Fruit fly (Drosophila melanogaster) whole organism, embryonic: ENCODE data around the gene Sfp65A.
A peak's percentile ranks its signal among the peaks of the same experiment; 100 is the strongest.

Source experiments
- Atf-2 ChIP-seq: fragments of 200-800 bp; sonication (Bioruptor generic); optimal IDR thresholded peaks from 2 replicates; lab custom pipeline; 2016; ENCODE audit warnings: missing biosample characterization, missing genetic modification characterization
- Awh ChIP-seq: fragments of 200-800 bp; sonication (Bioruptor generic); IDR thresholded peaks from 2 replicates; pipeline ENCODE4, ENCODE4 v1.3.6; 2022; ENCODE audit warnings: missing biosample characterization, missing genetic modification characterization
- CG11560 ChIP-seq: fragments of 200-800 bp; sonication (Bioruptor generic); IDR thresholded peaks from 3 replicates; pipeline ENCODE4 v1.3.6; 2022; ENCODE audit warnings: missing biosample characterization, missing genetic modification characterization
- CG12299 ChIP-seq: fragments of 200-800 bp; sonication (Bioruptor generic); optimal IDR thresholded peaks from 2 replicates; lab custom pipeline; 2018; ENCODE audit warnings: missing biosample characterization, mild to moderate bottlenecking, missing genetic modification characterization
- CG12769 ChIP-seq: fragments of 200-800 bp; sonication (Bioruptor generic); optimal IDR thresholded peaks from 2 replicates; lab custom pipeline; 2019; ENCODE audit warnings: missing biosample characterization, mild to moderate bottlenecking, missing genetic modification characterization, moderate library complexity
- CG1647 ChIP-seq: fragments of 200-800 bp; sonication (Bioruptor generic); optimal IDR thresholded peaks from 3 replicates; lab custom pipeline; 2016; ENCODE audit warnings: missing biosample characterization, missing genetic modification characterization
- CG17186 ChIP-seq: fragments of 200-800 bp; sonication (Bioruptor generic); optimal IDR thresholded peaks from 3 replicates; lab custom pipeline; 2017; ENCODE audit warnings: missing biosample characterization, missing genetic modification reagents, missing genetic modification characterization
- CG1832 ChIP-seq: fragments of 200-800 bp; sonication (Bioruptor generic); optimal IDR thresholded peaks from 2 replicates; lab custom pipeline; 2017; ENCODE audit warnings: missing biosample characterization, mild to moderate bottlenecking, missing genetic modification characterization, inconsistent platforms
- CG2120 ChIP-seq: fragments of 200-800 bp; sonication (Bioruptor generic); optimal IDR thresholded peaks from 3 replicates; lab custom pipeline; 2016; ENCODE audit warnings: missing biosample characterization, missing genetic modification characterization
- CG2199 ChIP-seq: fragments of 200-800 bp; sonication (Bioruptor generic); IDR thresholded peaks from 3 replicates; pipeline ENCODE4 v1.3.6; 2022; ENCODE audit warnings: missing biosample characterization, missing genetic modification characterization
- CG2875 ChIP-seq: fragments of 200-800 bp; sonication (Bioruptor generic); optimal IDR thresholded peaks from 2 replicates; lab custom pipeline; 2017; ENCODE audit warnings: missing biosample characterization, mild to moderate bottlenecking, missing genetic modification characterization, missing genetic modification reagents
- CG31224 ChIP-seq: fragments of 200-800 bp; sonication (Bioruptor generic); IDR thresholded peaks from 2 replicates; pipeline ENCODE4 v1.3.6; 2022; ENCODE audit warnings: missing biosample characterization, missing genetic modification characterization
- CG6813 ChIP-seq: fragments of 200-800 bp; sonication (Bioruptor generic); optimal IDR thresholded peaks from 2 replicates; lab custom pipeline; 2017; ENCODE audit warnings: missing biosample characterization, missing genetic modification characterization, mild to moderate bottlenecking, moderate library complexity, missing genetic modification reagents
- CG7357 ChIP-seq: fragments of 200-800 bp; sonication (Bioruptor generic); IDR thresholded peaks from 3 replicates; pipeline ENCODE4 v1.3.6; 2022; ENCODE audit warnings: missing biosample characterization, missing genetic modification characterization
- CG8359 ChIP-seq: fragments of 200-800 bp; sonication (Bioruptor generic); optimal IDR thresholded peaks from 2 replicates; lab custom pipeline; 2017; ENCODE audit warnings: missing biosample characterization, mild to moderate bottlenecking, missing genetic modification characterization, borderline replicate concordance
- CG9932 ChIP-seq: fragments of 200-800 bp; sonication (Bioruptor generic); IDR thresholded peaks from 2 replicates; pipeline ENCODE4 v1.3.6; 2022; ENCODE audit warnings: missing biosample characterization, missing genetic modification characterization
- Dek ChIP-seq: fragments of 200-800 bp; sonication (Bioruptor generic); optimal IDR thresholded peaks from 3 replicates; lab custom pipeline; 2019; ENCODE audit warnings: missing biosample characterization, mild to moderate bottlenecking, missing genetic modification characterization, moderate library complexity
- Dip2 ChIP-seq: fragments of 200-800 bp; sonication (Bioruptor generic); IDR thresholded peaks from 2 replicates; pipeline ENCODE4 v1.3.6; 2022; ENCODE audit warnings: missing biosample characterization, missing genetic modification characterization
- Dll ChIP-seq: fragments of 200-800 bp; sonication (Bioruptor generic); IDR thresholded peaks from 4 replicates; pipeline ENCODE4 v1.3.6; 2022; ENCODE audit warnings: missing biosample characterization, missing genetic modification characterization; ENCODE audit not compliant: partially characterized antibody
- Dref ChIP-seq: fragments of 200-800 bp; sonication (Bioruptor generic); IDR thresholded peaks from 2 replicates; pipeline ENCODE4 v1.3.6; 2022; ENCODE audit warnings: missing biosample characterization, missing genetic modification characterization
- H2.0 ChIP-seq: fragments of 200-800 bp; sonication (Bioruptor generic); IDR thresholded peaks from 2 replicates; pipeline ENCODE4 v1.3.6; 2022; ENCODE audit warnings: missing biosample characterization, missing genetic modification characterization
- Hand ChIP-seq: fragments of 200-800 bp; sonication (Bioruptor generic); optimal IDR thresholded peaks from 2 replicates; lab custom pipeline; 2017; ENCODE audit warnings: mild to moderate bottlenecking, missing biosample characterization, missing genetic modification reagents, missing genetic modification characterization
- Hr78 ChIP-seq, 2 experiments: fragments of 200-800 bp in 1 of 2; fragments of >200 bp in 1 of 2; sonication (Bioruptor generic) in 1 of 2; optimal IDR thresholded peaks; 2 replicates each; lab custom pipeline; 2017 to 2019; ENCODE audit warnings: missing biosample characterization in 2 of 2, missing genetic modification characterization in 2 of 2, mild to moderate bottlenecking in 1 of 2, moderate library complexity in 1 of 2
- Mes4 ChIP-seq: fragments of 200-800 bp; sonication (Bioruptor generic); optimal IDR thresholded peaks from 2 replicates; lab custom pipeline; 2016; ENCODE audit warnings: missing biosample characterization, missing genetic modification characterization
- Poxn ChIP-seq: fragments of 200-800 bp; sonication (Bioruptor generic); IDR thresholded peaks from 2 replicates; pipeline ENCODE4 v1.3.6; 2022; ENCODE audit warnings: missing biosample characterization, missing genetic modification characterization
- Spps ChIP-seq: fragments of 200-800 bp; sonication (Bioruptor generic); optimal IDR thresholded peaks from 2 replicates; lab custom pipeline; 2018; ENCODE audit warnings: missing biosample characterization, mild to moderate bottlenecking, missing genetic modification characterization
- Usf ChIP-seq: fragments of 200-800 bp; sonication (Bioruptor generic); optimal IDR thresholded peaks from 2 replicates; lab custom pipeline; 2017; ENCODE audit warnings: missing genotype, missing biosample characterization, missing genetic modification characterization
- abd-A ChIP-seq: fragments of 200-800 bp; sonication (Bioruptor generic); optimal IDR thresholded peaks from 3 replicates; lab custom pipeline; 2019; ENCODE audit warnings: missing biosample characterization, mild to moderate bottlenecking, missing genetic modification characterization, moderate library complexity
- ase ChIP-seq: fragments of 200-800 bp; sonication (Bioruptor generic); IDR thresholded peaks from 3 replicates; pipeline ENCODE4 v1.3.6; 2022; ENCODE audit warnings: missing biosample characterization, missing genetic modification characterization
- br ChIP-seq: fragments of >200 bp; optimal IDR thresholded peaks from 2 replicates; lab custom pipeline; 2017
- cato ChIP-seq: fragments of 200-800 bp; sonication (Bioruptor generic); optimal IDR thresholded peaks from 2 replicates; lab custom pipeline; 2016; ENCODE audit warnings: missing biosample characterization, missing genetic modification characterization, borderline replicate concordance
- chm ChIP-seq: fragments of 200-800 bp; sonication (Bioruptor generic); IDR thresholded peaks from 2 replicates; pipeline ENCODE4 v1.3.6; 2022; ENCODE audit warnings: missing biosample characterization, missing genetic modification characterization
- ci ChIP-seq: fragments of 200-800 bp; sonication (Bioruptor generic); IDR thresholded peaks from 3 replicates; pipeline ENCODE4 v1.3.6; 2022; ENCODE audit warnings: missing biosample characterization, missing genetic modification characterization
- gcm ChIP-seq: fragments of 200-800 bp; sonication (Bioruptor generic); optimal IDR thresholded peaks from 2 replicates; lab custom pipeline; 2019; ENCODE audit warnings: missing biosample characterization, mild to moderate bottlenecking, missing genetic modification characterization, moderate library complexity
- her ChIP-seq: fragments of 200-800 bp; sonication (Bioruptor generic); optimal IDR thresholded peaks from 2 replicates; lab custom pipeline; 2016; ENCODE audit warnings: missing biosample characterization, missing genetic modification characterization
- kay ChIP-seq: fragments of 200-800 bp; sonication (Bioruptor generic); optimal IDR thresholded peaks from 2 replicates; lab custom pipeline; 2016; ENCODE audit warnings: missing biosample characterization, missing genetic modification characterization
- lab ChIP-seq: fragments of 200-800 bp; sonication (Bioruptor generic); optimal IDR thresholded peaks from 3 replicates; lab custom pipeline; 2017; ENCODE audit warnings: missing biosample characterization, missing genetic modification characterization, mild to moderate bottlenecking, moderate library complexity, missing genetic modification reagents
- lilli ChIP-seq: fragments of 200-800 bp; sonication (Bioruptor generic); optimal IDR thresholded peaks from 3 replicates; lab custom pipeline; 2016; ENCODE audit warnings: missing biosample characterization, missing genetic modification characterization
- oc ChIP-seq: fragments of 200-800 bp; sonication (Bioruptor generic); optimal IDR thresholded peaks from 2 replicates; lab custom pipeline; 2018; ENCODE audit warnings: missing biosample characterization, mild to moderate bottlenecking, missing genetic modification characterization, moderate library complexity
- onecut ChIP-seq: fragments of 200-800 bp; sonication (Bioruptor generic); IDR thresholded peaks from 2 replicates; pipeline ENCODE4 v1.3.6; 2022; ENCODE audit warnings: missing biosample characterization, missing genetic modification characterization
- pnt ChIP-seq: fragments of 200-800 bp; sonication (Bioruptor generic); optimal IDR thresholded peaks from 3 replicates; lab custom pipeline; 2016; ENCODE audit warnings: missing biosample characterization, missing genetic modification characterization
- run ChIP-seq: fragments of 200-800 bp; sonication (Bioruptor generic); optimal IDR thresholded peaks from 3 replicates; lab custom pipeline; 2018; ENCODE audit warnings: missing biosample characterization, mild to moderate bottlenecking, missing genetic modification characterization
- salm ChIP-seq: fragments of 200-800 bp; sonication (Bioruptor generic); optimal IDR thresholded peaks from 2 replicates; lab custom pipeline; 2018; ENCODE audit warnings: missing biosample characterization, mild to moderate bottlenecking, missing genetic modification characterization
- sna ChIP-seq: fragments of 200-800 bp; sonication (Bioruptor generic); IDR thresholded peaks from 2 replicates; pipeline ENCODE4 v1.3.6; 2022; ENCODE audit warnings: missing biosample characterization, missing genetic modification characterization; ENCODE audit not compliant: partially characterized antibody
- tll ChIP-seq, 2 experiments: fragments of 200-800 bp in 1 of 2; fragments of >200 bp in 1 of 2; sonication (Bioruptor generic) in 1 of 2; optimal IDR thresholded peaks; 2 replicates each; lab custom pipeline; 2017 to 2019; ENCODE audit warnings: missing biosample characterization in 2 of 2, missing genetic modification characterization in 2 of 2, mild to moderate bottlenecking in 1 of 2, moderate library complexity in 1 of 2
- tx ChIP-seq: fragments of 200-800 bp; sonication (Bioruptor generic); optimal IDR thresholded peaks from 2 replicates; lab custom pipeline; 2016; ENCODE audit warnings: missing biosample characterization, missing genetic modification characterization
- vvl ChIP-seq: fragments of 200-800 bp; sonication (Bioruptor generic); IDR thresholded peaks from 2 replicates; pipeline ENCODE4 v1.3.6; 2022; ENCODE audit warnings: missing biosample characterization, missing genetic modification characterization

The Sfp65A gene

DNA sequence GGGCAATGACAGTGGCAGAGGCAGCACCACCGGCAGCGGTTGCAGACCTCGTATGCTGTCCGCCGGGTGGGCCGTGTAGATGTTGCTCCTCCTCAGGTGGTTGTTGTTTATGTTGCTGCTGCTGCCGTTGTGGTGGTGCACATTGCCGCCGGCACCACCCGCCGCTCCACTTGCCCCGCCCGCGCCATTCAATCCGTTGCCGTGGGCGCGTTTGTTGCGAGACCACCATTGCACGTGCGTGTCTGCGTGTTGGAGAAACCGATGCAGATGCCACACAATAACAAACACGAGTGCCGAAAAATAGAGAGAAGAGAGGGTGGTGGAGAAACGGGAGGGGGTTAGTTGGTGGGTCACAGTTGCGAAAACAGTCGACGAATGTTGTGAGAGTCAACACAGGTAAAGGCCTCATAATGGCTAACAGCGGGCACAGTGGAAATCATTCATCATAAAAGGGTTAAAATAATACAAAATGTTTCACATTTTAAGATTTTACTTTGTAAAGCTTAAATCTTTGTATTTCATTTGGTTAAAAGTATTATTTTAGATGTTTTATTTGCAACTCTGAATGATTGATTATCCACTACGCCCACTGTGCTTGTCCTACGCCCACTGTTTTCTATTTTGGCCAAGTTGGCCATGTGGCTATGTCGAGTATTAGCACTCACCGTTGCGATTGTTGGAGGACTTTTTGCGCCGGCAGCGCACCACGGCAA, 18.5 kb upstream of the Sfp65A start (continued):
- no peak for TF ChIP-seq chm
- no peak for TF ChIP-seq Atf-2 (GFP tag; lab: Kevin White, UChicago)
- TF ChIP-seq Mes4 (GFP tag; lab: Kevin White, UChicago): no peak

dm6 chr3L:6336248-6336858, 13.7 kb upstream of the Sfp65A start:
- TF ChIP-seq ase (GFP tag; lab: Robert Waterston, UW) (no peak), Spps (no peak), pnt (no peak), her (no peak), CG7357 (GFP tag; lab: Robert Waterston, UW) (no peak), CG1647 (no peak), vvl (peak; percentile 82), onecut (GFP tag; lab: Robert Waterston, UW) (peak; percentile 75), ci (GFP tag; lab: Robert Waterston, UW) (no peak), CG1832 (GFP tag; lab: Kevin White, UChicago) (no peak), lilli (GFP tag; lab: Kevin White, UChicago) (no peak), CG2120 (GFP tag; lab: Kevin White, UChicago) (no peak), Usf (GFP tag; lab: Kevin White, UChicago) (no peak), kay (GFP tag; lab: Kevin White, UChicago) (no peak), Hr78 (GFP tag; optimal IDR thresholded peaks at IDR 0.05; lab: Kevin White, UChicago) (peak in 1 of 2 experiments; percentile 12), CG11560 (no peak), Dll (GFP tag; lab: Robert Waterston, UW) (no peak), tll (GFP tag; optimal IDR thresholded peaks at IDR 0.05; lab: Kevin White, UChicago) (no peak), CG8359 (GFP tag; lab: Kevin White, UChicago) (no peak), tx (no peak), CG31224 (no peak), Dek (tag; lab: Kevin White, UChicago) (no peak), salm (tag; lab: Kevin White, UChicago) (no peak), Awh (GFP tag; lab: Robert Waterston, UW) (peak; percentile 87), Dip2 (GFP tag; lab: Robert Waterston, UW) (no peak), br (lab: Kevin White, UChicago) (no peak), CG17186 (GFP tag; lab: Kevin White, UChicago) (no peak), lab (GFP tag; lab: Kevin White, UChicago) (no peak), CG2199 (GFP tag; lab: Robert Waterston, UW) (peak; percentile 59; the same call in 1 of the 3 replicates), chm (0 out of 2 replicates have a peak, but pooled peaks have one; percentile 14), gcm (GFP tag; lab: Kevin White, UChicago) (no peak), Hand (GFP tag; lab: Kevin White, UChicago) (no peak), CG2875 (no peak), abd-A (tag; lab: Kevin White, UChicago) (peak; percentile 98), CG12299 (tag; lab: Kevin White, UChicago) (no peak), run (tag; lab: Kevin White, UChicago) (peak; percentile 79), cato (GFP tag; lab: Kevin White, UChicago) (no peak), CG12769 (tag; lab: Kevin White, UChicago) (peak; percentile 43), CG6813 (GFP tag; lab: Kevin White, UChicago) (no peak), H2.0 (GFP tag; lab: Robert Waterston, UW) (no peak), oc (peak; percentile 77), Poxn (GFP tag; lab: Robert Waterston, UW) (no peak), sna (GFP tag; lab: Robert Waterston, UW) (no peak), Atf-2 (GFP tag; lab: Kevin White, UChicago) (no peak), CG9932 (GFP tag; lab: Robert Waterston, UW) (no peak), Dref (GFP tag; lab: Robert Waterston, UW) (no peak)
